Worm (Caenorhabditis elegans): Measurements from ENCODE around the gene oig-4.

- TF ChIP-seq scrt-1 (GFP tag; IDR thresholded peaks at IDR 0.05) (no peak), hmbx-1 (tag; optimal IDR thresholded peaks at IDR 0.05) (no peak), ets-7 (tag; optimal IDR thresholded peaks at IDR 0.05) (no peak), sea-1 (GFP tag; conservative IDR thresholded peaks at IDR 0.05) (no peak), hmg-4 (GFP tag; optimal IDR thresholded peaks at IDR 0.05) (peak; percentile 15), B0310.2 (tag; optimal IDR thresholded peaks at IDR 0.05) (no peak), tra-4 (tag; optimal IDR thresholded peaks at IDR 0.05) (no peak), ama-1 (optimal IDR thresholded peaks at IDR 0.05) (no peak), ceh-13 (GFP tag; optimal IDR thresholded peaks at IDR 0.05) (no peak)
These were observed 993 bp downstream of the oig-4 start for ce11 chrII:7614334-7614733.
